Worm (Caenorhabditis elegans) whole organism, L3 larva: ENCODE results near the gene T20D3.14.

Experiments used
- fos-1 ChIP-seq: fragments of 150-350 bp; optimal IDR thresholded peaks from 2 replicates; lab custom pipeline; 2014; ENCODE audit warnings: missing biosample characterization, missing genetic modification characterization
- mml-1 ChIP-seq: fragments of 150-350 bp; sonication (generic microtip); optimal IDR thresholded peaks from 3 replicates; lab custom pipeline; 2014; ENCODE audit warnings: missing biosample characterization, missing genetic modification characterization
- nfya-1 ChIP-seq: sonication (generic microtip); optimal IDR thresholded peaks from 2 replicates; lab custom pipeline; 2017; ENCODE audit warnings: missing genetic modification characterization, mild to moderate bottlenecking, missing compliant biosample characterization, antibody characterized with exemption, moderate library complexity; ENCODE audit not compliant: insufficient read depth
- nhr-25 ChIP-seq: sonication (generic microtip); optimal IDR thresholded peaks from 2 replicates; lab custom pipeline; 2017; ENCODE audit warnings: missing biosample characterization, missing genetic modification characterization
- nhr-76 ChIP-seq: fragments of 150-350 bp; sonication (generic microtip); optimal IDR thresholded peaks from 5 replicates; lab custom pipeline; 2014; ENCODE audit warnings: missing biosample characterization, missing genetic modification characterization

DNA sequence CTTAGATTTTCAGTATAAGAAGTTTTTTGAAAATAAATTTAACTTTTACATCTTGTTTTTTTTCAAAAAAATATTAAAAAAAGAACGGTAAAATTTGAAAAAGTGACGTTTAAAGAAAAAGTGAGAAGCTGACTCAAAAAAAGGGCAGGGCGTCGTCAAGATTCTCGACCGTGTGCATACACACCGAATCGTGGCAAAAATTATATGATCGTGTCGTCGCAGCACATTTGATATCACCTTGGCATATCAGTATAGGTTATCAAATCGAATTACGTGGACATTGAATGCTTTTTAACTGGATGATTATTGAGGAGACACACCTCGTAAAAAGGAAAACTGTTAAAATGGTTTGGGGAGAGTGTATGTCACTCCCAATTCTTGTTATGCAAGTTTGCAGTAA, 2.7 kb downstream of the T20D3.14 start:
- TF ChIP-seq nfya-1 (tag; lab: Kevin White, UChicago) (no peak), nhr-25 (tag; lab: Kevin White, UChicago) (no peak), fos-1 (tag; lab: Kevin White, UChicago) (no peak), nhr-76 (tag; lab: Kevin White, UChicago) (no peak), mml-1 (tag; lab: Kevin White, UChicago) (no peak)
